Worm (Caenorhabditis elegans) whole organism, L4/young adult: Measurements from ENCODE around the gene T28H10.2.

Experiments used
- W03F9.2 ChIP-seq: fragments of 150-350 bp; optimal IDR thresholded peaks from 2 replicates; lab custom pipeline; 2014; ENCODE audit warnings: missing biosample characterization, missing genetic modification characterization
- dao-5 ChIP-seq: sonication (generic microtip); optimal IDR thresholded peaks from 2 replicates; lab custom pipeline; 2016; ENCODE audit warnings: missing genotype, missing genetic modification characterization, moderate library complexity, missing compliant biosample characterization
- him-1 ChIP-seq: sonication (generic microtip); optimal IDR thresholded peaks from 2 replicates; lab custom pipeline; 2016; ENCODE audit warnings: missing genotype, missing genetic modification reagents, missing genetic modification characterization, missing compliant biosample characterization

T28H10.2 gene

DNA sequence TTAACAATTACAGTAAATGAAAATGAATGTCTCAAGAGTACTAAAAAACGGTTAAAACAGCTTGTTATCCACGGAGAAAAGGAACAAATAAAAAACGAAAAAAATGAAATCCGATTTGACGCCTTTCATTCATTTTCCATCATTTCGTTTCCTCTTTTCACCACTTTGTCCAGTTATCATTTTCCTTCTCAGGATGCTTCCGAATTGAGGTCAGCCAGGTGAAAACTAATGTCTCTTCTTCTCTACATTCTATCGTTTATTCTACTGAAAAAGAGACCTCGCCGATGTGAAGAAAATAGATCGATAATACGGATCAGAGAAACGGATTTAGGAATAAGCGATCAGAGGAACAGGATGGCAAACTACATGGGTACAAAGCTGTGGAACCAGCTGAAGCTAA, 13.4 kb upstream of the T28H10.2 start:
- TF ChIP-seq W03F9.2 (tag; lab: Kevin White, UChicago) (no peak), him-1 (tag; lab: Kevin White, UChicago) (no peak), dao-5 (tag; lab: Kevin White, UChicago) (no peak)

DNA sequence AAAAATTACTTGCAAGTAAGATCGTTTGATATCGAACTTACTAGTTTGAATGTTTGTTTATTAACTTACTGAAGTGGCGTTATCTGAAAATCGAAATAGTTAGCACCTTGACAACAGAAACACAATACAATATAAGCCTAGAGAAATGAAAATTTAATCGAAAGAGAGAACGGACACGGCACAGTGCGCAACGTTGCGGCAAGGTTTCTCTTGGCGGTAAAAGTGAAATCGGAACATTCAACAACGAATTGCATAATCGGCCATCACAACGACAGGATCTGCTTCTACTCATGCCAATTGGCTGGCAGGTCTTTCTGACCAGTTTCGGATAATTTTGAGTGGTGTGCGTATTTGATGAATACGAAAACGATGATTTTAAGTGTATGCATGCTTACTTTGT, 12.8 kb upstream of the T28H10.2 start, which contains the start of gene dyf-4:
Gene dyf-4 (minus strand): TSS at position 213 of the 400 bp plus-strand sequence.
- TF ChIP-seq W03F9.2 (tag; lab: Kevin White, UChicago) (no peak), dao-5 (tag; lab: Kevin White, UChicago) (no peak), him-1 (tag; lab: Kevin White, UChicago) (no peak)

- TF ChIP-seq dao-5 (tag; lab: Kevin White, UChicago) (no peak), W03F9.2 (tag; lab: Kevin White, UChicago) (no peak), him-1 (tag; lab: Kevin White, UChicago) (no peak)
Observed at ce11 chrV:12523356-12523755, 10.6 kb upstream of the T28H10.2 start.

- no peak for TF ChIP-seq dao-5 (tag; lab: Kevin White, UChicago)
- TF ChIP-seq W03F9.2 (tag; lab: Kevin White, UChicago): no peak
- no peak for TF ChIP-seq him-1 (tag; lab: Kevin White, UChicago)
Observed at ce11 chrV:12518770-12519169, 6.0 kb upstream of the T28H10.2 start.

ce11 chrV:12517757-12518156, 5.0 kb upstream of the T28H10.2 start:
- TF ChIP-seq dao-5 (tag; lab: Kevin White, UChicago): no peak
- no peak for TF ChIP-seq W03F9.2 (tag; lab: Kevin White, UChicago)
- TF ChIP-seq him-1 (tag; lab: Kevin White, UChicago): no peak

DNA sequence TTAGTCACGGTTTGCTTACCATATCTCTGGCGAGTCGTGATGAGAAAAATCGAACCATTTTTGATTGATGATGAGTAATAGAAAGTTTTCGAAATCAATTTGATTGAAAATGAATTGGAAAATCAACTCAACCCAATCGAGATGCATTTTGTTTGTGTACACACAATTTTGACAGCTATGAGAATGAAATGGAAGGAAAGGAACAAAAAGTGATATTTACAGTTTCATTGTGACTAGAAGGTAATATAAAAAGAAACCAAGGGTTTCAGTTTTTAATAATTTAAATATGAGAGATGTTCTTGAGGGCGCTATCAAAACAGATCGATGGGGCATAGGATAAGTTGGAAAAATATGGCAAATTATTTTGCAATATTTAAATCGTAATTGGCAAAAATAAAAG, 4.4 kb upstream of the T28H10.2 start, which contains the start of gene cal-1:
Gene cal-1 (minus strand): TSS at position 101 of the 400 bp plus-strand sequence.
- TF ChIP-seq dao-5 (tag; lab: Kevin White, UChicago) (no peak), him-1 (tag; lab: Kevin White, UChicago) (no peak), W03F9.2 (tag; lab: Kevin White, UChicago) (no peak)

DNA sequence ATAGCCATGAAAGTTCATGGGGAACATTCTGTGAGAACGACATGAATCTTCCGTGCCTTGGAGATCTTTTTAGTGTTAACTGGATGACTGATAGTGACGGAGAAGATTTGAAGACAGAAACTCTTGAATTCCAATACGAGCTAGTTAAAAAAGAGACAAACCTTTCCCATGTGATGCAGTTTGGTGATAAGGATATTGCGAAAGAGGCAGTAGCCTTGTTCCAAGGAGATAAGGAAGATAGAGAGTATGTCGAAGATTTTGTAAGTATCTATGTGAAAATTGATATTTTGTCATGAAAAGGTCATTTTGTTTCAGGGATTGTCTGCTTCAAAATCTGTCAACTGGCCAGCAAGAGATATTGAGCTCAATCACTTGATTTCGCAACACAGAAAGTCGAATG, 1.2 kb upstream of the T28H10.2 start:
- TF ChIP-seq dao-5 (tag; lab: Kevin White, UChicago): no peak
- TF ChIP-seq W03F9.2 (tag; lab: Kevin White, UChicago): no peak
- no peak for TF ChIP-seq him-1 (tag; lab: Kevin White, UChicago)

ce11 chrV:12511946-12512345, 803 bp downstream of the T28H10.2 start:
- TF ChIP-seq dao-5 (tag; lab: Kevin White, UChicago) (no peak), W03F9.2 (tag; lab: Kevin White, UChicago) (no peak), him-1 (tag; lab: Kevin White, UChicago) (no peak)

DNA sequence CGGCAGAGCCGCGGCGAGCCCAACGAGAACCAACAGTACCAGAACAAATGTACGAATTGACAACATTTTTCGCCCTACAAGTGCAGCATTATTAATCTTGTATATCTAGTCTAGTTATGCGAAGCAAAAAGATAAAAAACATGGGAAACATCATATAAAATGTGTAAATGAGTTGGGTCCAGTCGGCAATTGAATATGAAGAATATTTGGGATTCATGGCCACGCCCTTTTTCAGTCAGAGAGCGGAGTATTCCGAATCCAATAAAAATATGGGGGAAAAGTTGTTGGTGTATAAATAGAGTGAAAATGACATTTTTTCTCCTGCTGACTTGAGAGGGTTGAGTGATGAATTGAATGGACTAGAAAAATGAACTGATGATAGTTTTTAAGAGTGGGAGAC, 6.6 kb downstream of the T28H10.2 start, which contains the start of gene nlp-46:
Gene nlp-46 (minus strand): TSS at position 101 of the 400 bp plus-strand sequence.
- TF ChIP-seq dao-5 (tag; lab: Kevin White, UChicago): no peak
- TF ChIP-seq W03F9.2 (tag; lab: Kevin White, UChicago): no peak
- TF ChIP-seq him-1 (tag; lab: Kevin White, UChicago): no peak

ce11 chrV:12505730-12506129, 7.0 kb downstream of the T28H10.2 start:
- TF ChIP-seq him-1 (tag; lab: Kevin White, UChicago): no peak
- TF ChIP-seq dao-5 (tag; lab: Kevin White, UChicago): no peak
- no peak for TF ChIP-seq W03F9.2 (tag; lab: Kevin White, UChicago)

DNA sequence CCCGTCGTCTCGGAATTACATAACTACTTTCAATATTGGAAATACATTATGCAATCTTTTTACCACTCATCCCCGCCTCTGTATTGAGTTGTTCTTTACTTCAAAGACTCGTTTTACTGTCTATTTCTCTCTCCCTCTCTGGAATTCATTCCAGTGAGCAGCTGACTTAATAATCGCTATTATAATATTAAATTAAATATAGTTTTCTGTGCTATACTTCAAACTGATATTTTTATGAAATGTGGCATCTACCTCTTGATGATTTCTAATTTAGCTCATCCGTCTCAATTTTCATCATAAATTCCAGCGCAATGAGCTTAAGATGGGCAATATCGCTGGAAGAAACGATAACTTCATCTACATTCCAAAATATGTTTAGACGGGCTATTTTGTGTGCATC, 9.3 kb downstream of the T28H10.2 start, which contains the start of gene T28H10.1:
Gene T28H10.1 (plus strand): TSS at position 301 of the 400 bp plus-strand sequence.
- TF ChIP-seq W03F9.2 (tag; lab: Kevin White, UChicago) (no peak), him-1 (tag; lab: Kevin White, UChicago) (no peak), dao-5 (tag; lab: Kevin White, UChicago) (no peak)

DNA sequence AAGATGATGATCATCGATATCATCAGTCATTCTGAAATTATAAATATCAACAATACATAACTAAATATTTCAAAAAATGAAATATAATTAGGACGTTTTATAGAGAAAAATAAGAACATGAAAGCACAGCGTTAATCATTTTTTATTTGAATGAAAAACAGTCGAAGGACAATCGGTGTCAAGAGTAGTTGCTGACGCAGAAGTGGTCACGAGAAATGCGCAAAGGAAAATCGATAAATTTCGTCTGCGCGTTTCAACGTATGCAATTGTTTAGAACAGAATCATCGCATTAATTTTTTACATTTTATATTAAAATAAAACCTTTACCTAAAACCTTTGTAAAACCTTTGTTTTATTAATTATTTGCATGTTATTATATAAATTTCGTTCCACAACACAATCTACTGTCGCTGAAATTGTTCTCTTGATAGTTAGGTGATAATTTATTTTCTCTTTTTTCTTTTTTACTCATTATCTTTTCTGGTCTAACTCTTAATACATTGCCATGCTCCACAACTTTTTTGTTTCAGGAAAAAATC, 15.0 kb downstream of the T28H10.2 start, which contains the start of the genes W04D2.4 and rbm-25:
Gene W04D2.4 (minus strand): TSS at position 31 of the 539 bp plus-strand sequence.
Gene rbm-25 (plus strand): TSS at position 489 of the 539 bp plus-strand sequence.
- TF ChIP-seq him-1 (tag; lab: Kevin White, UChicago): no peak
- TF ChIP-seq W03F9.2 (tag; lab: Kevin White, UChicago): peak; percentile 80

DNA sequence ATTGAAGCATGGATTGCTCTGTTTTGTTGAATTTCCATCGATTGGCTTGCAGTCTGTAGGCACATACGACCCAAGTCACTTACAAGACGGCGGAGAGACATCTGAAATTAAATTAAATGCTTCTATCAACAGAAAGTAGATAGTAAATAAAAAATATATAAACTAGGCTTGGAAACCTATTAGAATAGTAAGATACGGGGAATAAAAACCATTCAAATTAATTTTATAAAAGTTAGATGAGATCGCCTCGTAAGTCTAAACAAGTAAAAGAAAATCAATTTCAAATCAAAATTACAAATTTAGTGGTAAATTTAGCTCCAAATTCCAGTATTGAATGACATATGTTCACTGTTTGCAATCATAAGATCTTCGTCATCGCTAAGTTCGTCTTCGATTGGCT, 18.2 kb downstream of the T28H10.2 start, which contains the start of gene mrps-11:
Gene mrps-11 (minus strand): TSS at position 101 of the 400 bp plus-strand sequence.
- no peak for TF ChIP-seq W03F9.2 (tag; lab: Kevin White, UChicago)
- TF ChIP-seq him-1 (tag; lab: Kevin White, UChicago): no peak
- TF ChIP-seq dao-5 (tag; lab: Kevin White, UChicago): no peak
